Fruit fly (Drosophila melanogaster) whole organism, pupa: ENCODE results near the gene Fas3.

ENCODE experiments used
- CG10348 ChIP-seq: fragments of 200-800 bp; sonication (Bioruptor generic); IDR thresholded peaks from 2 replicates; pipeline ENCODE4 v1.3.6; 2022; ENCODE audit warnings: missing biosample characterization, missing genetic modification characterization
- CG13204 ChIP-seq: fragments of 200-800 bp; sonication (Bioruptor generic); optimal IDR thresholded peaks from 2 replicates; lab custom pipeline; 2018; ENCODE audit warnings: missing biosample characterization, mild to moderate bottlenecking, missing genetic modification characterization, moderate library complexity
- CG14655 ChIP-seq: fragments of 200-800 bp; sonication (Bioruptor generic); optimal IDR thresholded peaks from 3 replicates; lab custom pipeline; 2017; ENCODE audit warnings: mild to moderate bottlenecking, missing biosample characterization, missing genetic modification reagents, missing genetic modification characterization
- CG15710 ChIP-seq: fragments of 200-800 bp; sonication (Bioruptor generic); optimal IDR thresholded peaks from 2 replicates; lab custom pipeline; 2018; ENCODE audit warnings: missing biosample characterization, mild to moderate bottlenecking, missing genetic modification characterization, moderate library complexity
- CG17806 ChIP-seq: fragments of 200-800 bp; sonication (Bioruptor generic); optimal IDR thresholded peaks from 2 replicates; lab custom pipeline; 2018; ENCODE audit warnings: missing biosample characterization, mild to moderate bottlenecking, missing genetic modification characterization, moderate library complexity
- CG32121 ChIP-seq: fragments of 200-800 bp; sonication (Bioruptor generic); IDR thresholded peaks from 2 replicates; pipeline ENCODE4 v1.3.6; 2022; ENCODE audit warnings: missing biosample characterization, missing genetic modification characterization
- CG4496 ChIP-seq: fragments of 200-800 bp; sonication (Bioruptor generic); IDR thresholded peaks from 3 replicates; pipeline ENCODE4 v1.3.6; 2022; ENCODE audit warnings: missing biosample characterization, missing genetic modification characterization
- CG8159 ChIP-seq: fragments of 200-800 bp; sonication (Bioruptor generic); optimal IDR thresholded peaks from 3 replicates; lab custom pipeline; 2018; ENCODE audit warnings: missing biosample characterization, mild to moderate bottlenecking, missing genetic modification characterization, moderate library complexity
- CG9948 ChIP-seq: fragments of 200-800 bp; sonication (Bioruptor generic); optimal IDR thresholded peaks from 2 replicates; lab custom pipeline; 2018; ENCODE audit warnings: missing biosample characterization, mild to moderate bottlenecking, missing genetic modification characterization, moderate library complexity
- D1 ChIP-seq: fragments of 200-800 bp; sonication (Bioruptor generic); optimal IDR thresholded peaks from 2 replicates; lab custom pipeline; 2018; ENCODE audit warnings: missing biosample characterization, mild to moderate bottlenecking, missing genetic modification characterization, moderate library complexity
- Ets98B ChIP-seq: fragments of 200-800 bp; sonication (Bioruptor generic); IDR thresholded peaks from 2 replicates; pipeline ENCODE4 v1.3.6; 2022; ENCODE audit warnings: missing biosample characterization, missing genetic modification characterization
- Pif1A ChIP-seq: fragments of 200-800 bp; sonication (Bioruptor generic); optimal IDR thresholded peaks from 3 replicates; lab custom pipeline; 2016; ENCODE audit warnings: missing biosample characterization, missing genetic modification characterization
- Snoo ChIP-seq: fragments of 200-800 bp; sonication (Bioruptor generic); optimal IDR thresholded peaks from 3 replicates; lab custom pipeline; 2017; ENCODE audit warnings: missing biosample characterization, mild to moderate bottlenecking, missing genetic modification characterization, inconsistent platforms
- fd96Ca ChIP-seq: fragments of 200-800 bp; sonication (Bioruptor generic); IDR thresholded peaks from 3 replicates; pipeline ENCODE4 v1.3.6; 2022; ENCODE audit warnings: missing biosample characterization, missing genetic modification characterization
- gl ChIP-seq: fragments of 200-800 bp; sonication (Bioruptor generic); optimal IDR thresholded peaks from 2 replicates; lab custom pipeline; 2018; ENCODE audit warnings: missing biosample characterization, mild to moderate bottlenecking, missing genetic modification characterization
- rn ChIP-seq: fragments of 200-800 bp; sonication (Bioruptor generic); IDR thresholded peaks from 2 replicates; pipeline ENCODE4 v1.3.6; 2022; ENCODE audit warnings: missing biosample characterization, missing genetic modification characterization

The Fas3 gene

DNA sequence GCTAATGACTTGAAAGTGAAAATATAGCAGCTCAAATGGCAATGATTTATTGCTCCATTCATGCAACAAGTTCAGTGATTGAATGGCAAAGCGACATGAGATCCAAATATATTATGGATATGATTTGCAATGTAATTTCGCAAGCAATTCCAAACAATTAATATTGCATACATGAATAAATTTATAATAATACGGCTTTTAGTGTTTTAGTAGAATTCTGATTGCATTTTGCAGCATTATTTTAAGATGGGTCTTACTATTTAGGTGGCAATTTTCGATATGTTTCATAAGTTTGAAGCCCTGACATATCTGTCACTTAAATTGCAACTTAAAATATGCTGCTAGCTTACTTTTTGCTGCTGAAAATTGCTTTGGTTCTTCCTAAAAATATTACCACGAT is 58.4 kb downstream of the Fas3 start, which contains the start of gene CG34171:
Gene CG34171, plus strand, starts transcription at position 301 of the 400 bp plus-strand sequence.
- TF ChIP-seq gl (tag; lab: Kevin White, UChicago) (no peak), CG10348 (GFP tag; lab: Robert Waterston, UW) (no peak), rn (GFP tag; lab: Robert Waterston, UW) (no peak), D1 (tag; lab: Kevin White, UChicago) (no peak), Ets98B (GFP tag; lab: Robert Waterston, UW) (no peak), Snoo (tag; lab: Kevin White, UChicago) (no peak), fd96Ca (GFP tag; lab: Robert Waterston, UW) (no peak), CG32121 (GFP tag; lab: Robert Waterston, UW) (no peak)
- TF ChIP-seq, all 21 proteins: peak for 0

DNA sequence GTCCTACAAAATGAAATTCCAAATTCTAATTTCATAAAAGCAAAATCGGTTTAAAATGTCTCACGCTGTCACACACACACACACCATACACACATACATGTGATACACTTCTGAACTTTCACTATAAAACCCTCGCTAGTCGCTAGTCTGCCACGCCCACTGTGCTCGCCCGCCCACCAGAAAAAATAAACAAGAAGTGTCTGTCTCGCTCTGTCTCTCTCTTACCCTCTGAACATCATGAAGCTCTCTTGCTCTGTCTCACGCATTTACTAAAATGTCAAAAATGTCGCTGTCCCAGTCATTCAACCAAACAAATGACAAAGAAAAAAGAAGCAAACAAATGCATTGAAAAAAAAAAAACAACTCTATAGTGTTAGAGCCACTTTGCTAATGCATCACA is 67.8 kb downstream of the Fas3 start:
- TF ChIP-seq CG17806 (tag; lab: Kevin White, UChicago) = no peak

- no peak for TF ChIP-seq CG13204 (GFP tag; lab: Kevin White, UChicago)
- no peak for TF ChIP-seq CG9948
Measured at dm6 chr2L:18389987-18390386, 70.1 kb downstream of the Fas3 start.

DNA sequence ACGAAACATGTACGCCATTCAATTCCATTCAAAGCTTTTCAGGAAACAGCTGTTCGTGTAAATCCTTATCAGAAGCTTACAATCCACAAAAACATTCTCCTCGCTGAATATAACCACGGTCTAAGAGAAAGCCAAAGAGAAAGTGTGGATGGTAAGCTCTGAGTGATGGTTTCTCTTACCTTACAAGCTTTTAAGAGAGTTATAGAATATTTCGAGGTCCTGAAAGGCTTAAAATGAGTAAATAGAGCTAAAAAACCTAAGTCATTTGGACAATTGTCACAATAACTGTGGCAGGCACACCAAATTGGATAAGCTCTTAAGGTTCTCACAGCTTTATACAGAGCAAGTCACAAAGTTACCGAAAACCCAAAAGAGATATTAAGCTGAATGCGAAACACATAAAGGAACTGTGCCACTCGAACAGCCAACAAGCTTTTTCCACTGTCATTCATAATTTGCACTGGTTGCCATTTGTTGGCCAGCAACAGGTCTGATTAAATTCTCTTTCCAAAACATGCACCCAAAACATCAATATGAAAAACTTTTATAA is 75.4 kb downstream of the Fas3 start:
- no peak for TF ChIP-seq CG13204 (GFP tag; lab: Kevin White, UChicago)
- TF ChIP-seq CG14655 (GFP tag; lab: Kevin White, UChicago) = no peak
- no peak for TF ChIP-seq fd96Ca (GFP tag; lab: Robert Waterston, UW)
- no peak for TF ChIP-seq CG4496
- TF ChIP-seq rn (GFP tag; lab: Robert Waterston, UW) = no peak
- TF ChIP-seq Snoo (tag; lab: Kevin White, UChicago) = no peak
- no peak for TF ChIP-seq CG15710 (tag; lab: Kevin White, UChicago)
- no peak for TF ChIP-seq CG32121 (GFP tag; lab: Robert Waterston, UW)
- TF ChIP-seq CG8159 (tag; lab: Kevin White, UChicago) = no peak
- no peak for TF ChIP-seq CG9948
- TF ChIP-seq Ets98B (GFP tag; lab: Robert Waterston, UW) = no peak

DNA sequence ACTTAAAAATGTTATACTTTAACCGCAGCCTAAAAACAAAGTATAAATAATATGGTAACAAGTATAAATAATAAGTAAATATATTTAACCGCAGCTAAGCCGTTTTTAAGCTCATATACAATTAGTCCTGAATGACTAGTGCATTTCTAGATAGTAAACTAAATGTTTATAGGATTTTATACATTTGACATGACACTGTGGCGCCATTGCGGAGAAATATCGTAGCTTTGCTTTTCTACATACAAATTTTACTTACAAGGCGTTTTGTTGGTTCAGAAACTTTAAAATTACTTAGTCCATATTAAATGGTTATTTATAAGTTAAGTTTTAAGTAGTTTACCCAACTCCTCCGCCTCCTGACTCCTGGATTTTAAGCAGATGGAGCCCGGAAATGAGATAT is 121.3 kb downstream of the Fas3 start:
- TF ChIP-seq CG8159 (tag; lab: Kevin White, UChicago) = peak; percentile 30
- no peak for TF ChIP-seq Pif1A
- TF ChIP-seq D1 (tag; lab: Kevin White, UChicago) = peak; percentile 19
